Worm (Caenorhabditis elegans) whole organism, midembryonic: ENCODE data around the gene acdh-8.

Experiments
- T22C8.4 ChIP-seq: fragments of 200-800 bp; sonication (Bioruptor generic); IDR thresholded peaks from 2 replicates; pipeline ENCODE4 v1.3.6; 2022; ENCODE audit warnings: missing genetic modification characterization, missing compliant biosample characterization
- med-1 ChIP-seq: sonication (generic microtip); optimal IDR thresholded peaks from 2 replicates; lab custom pipeline; 2017; ENCODE audit warnings: missing genetic modification characterization, mild to moderate bottlenecking, missing compliant biosample characterization, antibody characterized with exemption, missing genetic modification reagents; ENCODE audit not compliant: insufficient read depth

ce11 chrII:5844694-5845129, 50.4 kb downstream of the acdh-8 start:
- TF ChIP-seq med-1 (peak; percentile 34), T22C8.4 (peak; percentile 74; the same call in 1 of the 2 replicates)
